Worm (Caenorhabditis elegans) whole organism, L4 larva: ENCODE data around the gene C05A9.2.

Experiments used
- F26F4.8 ChIP-seq: fragments of 200-800 bp; sonication (Bioruptor generic); conservative IDR thresholded peaks from 2 replicates; pipeline ENCODE4 v1.3.6; 2022; ENCODE audit warnings: missing genetic modification characterization, missing compliant biosample characterization
- F37D6.2 ChIP-seq: sonication (generic microtip); optimal IDR thresholded peaks from 2 replicates; lab custom pipeline; 2016; ENCODE audit warnings: mild to moderate bottlenecking, missing genetic modification characterization, missing compliant biosample characterization
- R02D3.7 ChIP-seq: fragments of 150-350 bp; sonication (generic microtip); optimal IDR thresholded peaks from 3 replicates; lab custom pipeline; 2014; ENCODE audit warnings: missing biosample characterization, missing genetic modification characterization
- T20F7.1 ChIP-seq: fragments of 200-800 bp; sonication (Bioruptor generic); optimal IDR thresholded peaks from 2 replicates; lab custom pipeline; 2018; ENCODE audit warnings: mild to moderate bottlenecking, missing genetic modification characterization, missing compliant biosample characterization
- ZK337.2 ChIP-seq: fragments of 200-800 bp; sonication (Bioruptor generic); IDR thresholded peaks from 2 replicates; pipeline ENCODE4 v1.3.6; 2022; ENCODE audit warnings: missing genetic modification reagents, missing genetic modification characterization, missing compliant biosample characterization
- ZK546.5 ChIP-seq, 2 experiments: sonication (generic microtip); optimal IDR thresholded peaks; 2 replicates each; lab custom pipeline; 2017; ENCODE audit warnings: missing biosample characterization in 2 of 2, missing genetic modification characterization in 2 of 2
- attf-4 ChIP-seq: sonication (generic microtip); optimal IDR thresholded peaks from 3 replicates; lab custom pipeline; 2017; ENCODE audit warnings: missing biosample characterization, missing genetic modification characterization
- ceh-82 ChIP-seq: sonication (generic microtip); optimal IDR thresholded peaks from 2 replicates; lab custom pipeline; 2017; ENCODE audit warnings: missing biosample characterization, missing genetic modification characterization
- ces-1 ChIP-seq: fragments of 150-350 bp; sonication (generic microtip); optimal IDR thresholded peaks from 4 replicates; lab custom pipeline; 2014; ENCODE audit warnings: missing biosample characterization, missing genetic modification reagents, missing genetic modification characterization
- daf-8 ChIP-seq: fragments of 200-800 bp; sonication (Bioruptor generic); IDR thresholded peaks from 2 replicates; pipeline ENCODE4 v1.3.6; 2022; ENCODE audit warnings: missing genetic modification characterization, missing compliant biosample characterization
- dmd-6 ChIP-seq: fragments of 200-800 bp; sonication (Bioruptor generic); IDR thresholded peaks from 2 replicates; pipeline ENCODE4 v1.3.6; 2022; ENCODE audit warnings: missing genetic modification reagents, missing genetic modification characterization, missing compliant biosample characterization
- dpl-1 ChIP-seq: fragments of 150-350 bp; optimal IDR thresholded peaks from 2 replicates; lab custom pipeline; 2014; ENCODE audit warnings: missing biosample characterization, missing genetic modification reagents, missing genetic modification characterization
- fkh-10 ChIP-seq: fragments of 150-350 bp; optimal IDR thresholded peaks from 2 replicates; lab custom pipeline; 2014; ENCODE audit warnings: missing biosample characterization, missing genetic modification reagents, missing genetic modification characterization
- gei-8 ChIP-seq: fragments of 200-800 bp; sonication (Bioruptor generic); optimal IDR thresholded peaks from 2 replicates; lab custom pipeline; 2018; ENCODE audit warnings: mild to moderate bottlenecking, missing genetic modification characterization, missing compliant biosample characterization
- hlh-30 ChIP-seq: sonication (generic microtip); optimal IDR thresholded peaks from 2 replicates; lab custom pipeline; 2017; ENCODE audit warnings: antibody characterized with exemption, mild to moderate bottlenecking, missing genetic modification characterization, missing compliant biosample characterization; ENCODE audit not compliant: insufficient read depth
- lsy-2 ChIP-seq, 2 experiments: fragments of 150-350 bp in 1 of 2; sonication (generic microtip) in 1 of 2; optimal IDR thresholded peaks; 2 replicates each; lab custom pipeline; 2014 to 2017; ENCODE audit warnings: missing biosample characterization in 2 of 2, missing genetic modification characterization in 2 of 2
- mep-1 ChIP-seq: fragments of 150-350 bp; sonication (generic microtip); optimal IDR thresholded peaks from 3 replicates; lab custom pipeline; 2014; ENCODE audit warnings: missing biosample characterization, missing genetic modification characterization
- nhr-10 ChIP-seq: fragments of 150-350 bp; optimal IDR thresholded peaks from 2 replicates; lab custom pipeline; 2014; ENCODE audit warnings: missing biosample characterization, missing genetic modification characterization
- nhr-102 ChIP-seq: sonication (generic microtip); optimal IDR thresholded peaks from 2 replicates; lab custom pipeline; 2016; ENCODE audit warnings: mild to moderate bottlenecking, missing genetic modification characterization, moderate library complexity, missing compliant biosample characterization
- nhr-111 ChIP-seq: fragments of 200-800 bp; sonication (Bioruptor generic); optimal IDR thresholded peaks from 2 replicates; lab custom pipeline; 2018; ENCODE audit warnings: mild to moderate bottlenecking, missing genetic modification characterization, missing compliant biosample characterization
- nhr-237 ChIP-seq: sonication (generic microtip); optimal IDR thresholded peaks from 2 replicates; lab custom pipeline; 2017; ENCODE audit warnings: missing biosample characterization, missing genetic modification characterization
- nhr-25 ChIP-seq: sonication (generic microtip); optimal IDR thresholded peaks from 2 replicates; lab custom pipeline; 2017; ENCODE audit warnings: missing genetic modification characterization, mild to moderate bottlenecking, missing compliant biosample characterization, antibody characterized with exemption, moderate library complexity, borderline replicate concordance; ENCODE audit not compliant: insufficient read depth
- nhr-41 ChIP-seq: fragments of 200-800 bp; sonication (Bioruptor generic); IDR thresholded peaks from 2 replicates; pipeline ENCODE4 v1.3.6; 2022; ENCODE audit warnings: missing genetic modification reagents, missing genetic modification characterization, missing compliant biosample characterization
- nhr-6 ChIP-seq: fragments of 150-350 bp; optimal IDR thresholded peaks from 2 replicates; lab custom pipeline; 2014; ENCODE audit warnings: missing biosample characterization, missing genetic modification characterization
- nhr-77 ChIP-seq: fragments of 150-350 bp; optimal IDR thresholded peaks from 2 replicates; lab custom pipeline; 2014; ENCODE audit warnings: missing biosample characterization, missing genetic modification characterization
- pha-4 ChIP-seq, 2 experiments: fragments of 150-350 bp in 1 of 2; fragments of 200-800 bp in 1 of 2; sonication (Bioruptor generic) in 1 of 2; IDR thresholded peaks in 1 of 2; optimal IDR thresholded peaks in 1 of 2; 2 replicates each; pipeline versions ENCODE4 v1.3.6 to Lab custom; 2014 to 2022; ENCODE audit warnings: missing genetic modification characterization in 2 of 2, missing genetic modification reagents in 2 of 2, missing biosample characterization in 1 of 2, missing compliant biosample characterization in 1 of 2
- php-3 ChIP-seq: fragments of 200-800 bp; sonication (Bioruptor generic); IDR thresholded peaks from 2 replicates; pipeline ENCODE4 v1.3.6; 2022; ENCODE audit warnings: missing genetic modification reagents, missing genetic modification characterization, missing compliant biosample characterization
- pqm-1 ChIP-seq: sonication (generic microtip); optimal IDR thresholded peaks from 2 replicates; lab custom pipeline; 2017; ENCODE audit warnings: missing biosample characterization, missing genetic modification characterization
- rbr-2 ChIP-seq: sonication (generic microtip); optimal IDR thresholded peaks from 2 replicates; lab custom pipeline; 2016; ENCODE audit warnings: missing genotype, missing genetic modification characterization, missing compliant biosample characterization
- snpc-1.2 ChIP-seq: fragments of 200-800 bp; sonication (Bioruptor generic); IDR thresholded peaks from 2 replicates; pipeline ENCODE4 v1.3.6; 2022; ENCODE audit warnings: missing genetic modification reagents, missing genetic modification characterization, missing compliant biosample characterization
- spr-3 ChIP-seq: fragments of 200-800 bp; sonication (Bioruptor generic); optimal IDR thresholded peaks from 2 replicates; lab custom pipeline; 2018; ENCODE audit warnings: mild to moderate bottlenecking, missing genetic modification characterization, missing compliant biosample characterization
- tag-97 ChIP-seq: fragments of 200-800 bp; sonication (Bioruptor generic); IDR thresholded peaks from 2 replicates; pipeline ENCODE4 v1.3.6; 2022; ENCODE audit warnings: missing genetic modification characterization, missing compliant biosample characterization
- unc-62 ChIP-seq, 3 experiments: fragments of 150-350 bp in 1 of 3; sonication (generic microtip); optimal IDR thresholded peaks in 2 of 3; peaks in 1 of 3; 1 replicate in 1 of 3; 2 replicates in 2 of 3; lab custom pipeline; 2014 to 2017; ENCODE audit warnings: missing biosample characterization in 3 of 3, missing genetic modification characterization in 3 of 3, missing genetic modification reagents in 3 of 3, missing genotype in 1 of 3
- zfp-2 ChIP-seq: sonication (generic microtip); optimal IDR thresholded peaks from 2 replicates; lab custom pipeline; 2016; ENCODE audit warnings: mild to moderate bottlenecking, missing genetic modification characterization, missing compliant biosample characterization
- zfp-3 ChIP-seq: fragments of 200-800 bp; sonication (Bioruptor generic); conservative IDR thresholded peaks from 2 replicates; pipeline ENCODE4 v1.3.6; 2022; ENCODE audit warnings: missing genetic modification reagents, missing genetic modification characterization, missing compliant biosample characterization

Gene C05A9.2

DNA sequence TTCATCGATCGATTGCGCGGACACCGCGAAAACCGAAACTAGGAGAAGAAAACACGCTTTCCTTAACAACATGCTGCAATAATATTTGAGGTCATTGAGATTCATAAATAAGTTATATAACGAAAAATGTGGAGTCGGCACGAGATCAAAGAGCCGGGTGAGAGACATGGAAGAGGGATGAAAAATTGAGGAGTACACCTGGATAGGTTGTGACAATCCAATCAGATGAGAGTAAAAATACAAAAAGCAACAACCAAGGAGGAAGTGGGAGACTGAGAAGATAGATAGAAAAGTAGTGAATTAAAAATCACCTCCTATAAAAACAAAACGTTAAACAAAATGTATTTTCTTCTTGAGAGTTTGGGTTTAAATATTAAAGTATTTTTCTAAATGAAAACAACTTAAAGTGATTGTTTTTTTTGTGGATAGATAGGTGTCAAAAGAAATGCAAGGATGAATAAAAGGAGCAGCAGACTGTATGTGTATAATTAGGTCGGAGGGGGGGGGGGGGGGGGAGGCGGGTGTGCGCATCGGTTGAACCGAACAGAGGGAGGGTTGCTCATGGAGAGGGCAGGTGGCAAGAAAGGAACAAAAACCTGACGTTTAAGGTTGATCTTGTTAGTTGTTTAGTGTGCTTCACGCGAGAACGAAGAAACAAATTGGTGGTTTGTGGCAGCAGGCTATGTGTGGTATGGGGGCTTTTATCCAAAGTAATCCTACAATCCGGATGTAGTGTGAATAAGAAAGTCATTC, at the start of gene C05A9.2:
TSS of gene C05A9.2 (minus strand) at position 73 of the 753 bp plus-strand sequence.
- no peak for TF ChIP-seq hlh-30
- no peak for TF ChIP-seq nhr-111 (GFP tag; lab: Kevin White, UChicago)
- TF ChIP-seq nhr-237 (tag; lab: Kevin White, UChicago), result no peak
- no peak for TF ChIP-seq T20F7.1 (GFP tag; lab: Kevin White, UChicago)
- no peak for TF ChIP-seq zfp-3
- TF ChIP-seq nhr-41 (GFP tag; lab: Robert Waterston, UW), result no peak
- peak in 1 of 2 experiments; percentile 96 for TF ChIP-seq unc-62 (GFP tag; optimal IDR thresholded peaks at IDR 0.05 in 1 of 2; lab: Kevin White, UChicago)
- TF ChIP-seq unc-62 (tag; optimal IDR thresholded peaks at IDR 0.05; lab: Kevin White, UChicago), result no peak
- 0 out of 2 replicates have a peak, but pooled peaks have one; percentile 71 for TF ChIP-seq tag-97
- no peak for TF ChIP-seq php-3 (GFP tag; lab: Robert Waterston, UW)
- no peak for TF ChIP-seq ZK337.2 (GFP tag; lab: Robert Waterston, UW)
- no peak for TF ChIP-seq nhr-6 (tag; lab: Kevin White, UChicago)
- TF ChIP-seq snpc-1.2 (GFP tag; lab: Robert Waterston, UW), result no peak
- no peak for TF ChIP-seq dmd-6 (GFP tag; lab: Robert Waterston, UW)
- TF ChIP-seq, all 104 proteins: peak for 2

DNA sequence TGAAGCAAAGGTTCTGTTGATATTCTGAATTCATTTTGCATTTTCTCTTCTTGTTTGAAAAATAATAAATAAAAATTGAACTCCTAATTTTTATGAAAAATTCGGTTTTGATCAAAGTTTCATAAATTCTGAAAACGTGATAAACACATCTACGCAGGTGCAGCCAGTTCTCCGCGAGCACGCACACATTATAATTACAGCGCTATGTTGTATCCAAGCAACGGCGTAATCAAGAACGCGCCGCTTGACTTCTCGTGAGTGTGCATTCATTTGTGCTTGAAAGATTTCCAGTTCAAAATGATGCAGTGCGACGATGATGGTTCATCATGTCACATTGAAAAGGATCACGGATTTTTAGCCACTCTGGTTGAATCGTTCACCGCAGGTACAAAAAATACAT, 47.4 kb upstream of the C05A9.2 start, which contains the start of gene F47B10.3:
TSS of gene F47B10.3 (plus strand) at position 301 of the 400 bp plus-strand sequence.
- TF ChIP-seq nhr-10 (no peak), lsy-2 (tag; optimal IDR thresholded peaks at IDR 0.05; lab: Kevin White, UChicago) (no peak), T20F7.1 (GFP tag; lab: Kevin White, UChicago) (no peak), F37D6.2 (no peak), F26F4.8 (GFP tag; lab: Robert Waterston, UW) (no peak), ZK546.5 (tag; optimal IDR thresholded peaks at IDR 0.05; lab: Kevin White, UChicago) (no peak), gei-8 (no peak), nhr-77 (no peak), zfp-2 (tag; lab: Kevin White, UChicago) (no peak), nhr-6 (tag; lab: Kevin White, UChicago) (no peak), mep-1 (tag; lab: Kevin White, UChicago) (no peak), attf-4 (tag; lab: Kevin White, UChicago) (no peak), nhr-102 (no peak)

DNA sequence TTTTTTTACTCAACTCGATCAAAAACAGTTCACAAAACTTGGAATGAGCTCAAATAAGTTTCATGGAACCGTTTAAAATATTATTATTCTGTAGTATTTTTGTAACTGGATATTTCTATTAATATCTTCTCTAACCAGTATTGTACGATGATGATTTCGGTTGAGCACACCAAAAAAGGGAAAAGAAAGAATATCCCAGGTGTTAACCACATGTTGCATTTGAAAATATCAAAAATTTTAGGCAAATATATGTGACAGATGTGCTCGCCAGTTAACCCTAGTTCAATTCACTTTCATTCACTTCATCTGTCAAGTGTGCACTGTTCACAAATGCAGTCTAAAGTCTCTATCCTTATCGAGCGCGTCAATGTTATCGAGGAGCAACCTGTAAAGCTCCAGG, 46.5 kb upstream of the C05A9.2 start, which contains the start of gene F47B10.4:
TSS of gene F47B10.4 (plus strand) at position 301 of the 400 bp plus-strand sequence.
- TF ChIP-seq fkh-10 (no peak), rbr-2 (tag; lab: Kevin White, UChicago) (no peak), R02D3.7 (tag; lab: Kevin White, UChicago) (no peak), lsy-2 (tag; optimal IDR thresholded peaks at IDR 0.05; lab: Kevin White, UChicago) (no peak), pqm-1 (tag; lab: Kevin White, UChicago) (no peak), daf-8 (GFP tag; lab: Robert Waterston, UW) (no peak), spr-3 (GFP tag; lab: Kevin White, UChicago) (no peak), nhr-237 (tag; lab: Kevin White, UChicago) (no peak), pha-4 (GFP tag; IDR thresholded peaks at IDR 0.05; lab: Robert Waterston, UW) (no peak), pha-4 (tag; optimal IDR thresholded peaks at IDR 0.05; lab: Kevin White, UChicago) (no peak), nhr-25 (tag; lab: Kevin White, UChicago) (no peak), unc-62 (GFP tag; optimal IDR thresholded peaks at IDR 0.05 in 1 of 2; lab: Kevin White, UChicago) (no peak), unc-62 (tag; optimal IDR thresholded peaks at IDR 0.05; lab: Kevin White, UChicago) (no peak), dpl-1 (GFP tag; lab: Kevin White, UChicago) (no peak), ces-1 (GFP tag; lab: Kevin White, UChicago) (no peak), nhr-102 (no peak), ceh-82 (no peak)
